Worm (Caenorhabditis elegans) whole organism, early embryonic: ENCODE data around the gene F13H10.1.

Experiments used
- ama-1 ChIP-seq: fragments of 150-350 bp; optimal IDR thresholded peaks from 2 replicates; lab custom pipeline; 2014
- ceh-36 ChIP-seq: sonication (generic microtip); optimal IDR thresholded peaks from 2 replicates; lab custom pipeline; 2016; ENCODE audit warnings: missing genetic modification characterization, inconsistent platforms, missing compliant biosample characterization
- hnd-1 ChIP-seq: sonication (generic microtip); optimal IDR thresholded peaks from 2 replicates; lab custom pipeline; 2016; ENCODE audit warnings: missing genetic modification characterization, missing compliant biosample characterization

DNA sequence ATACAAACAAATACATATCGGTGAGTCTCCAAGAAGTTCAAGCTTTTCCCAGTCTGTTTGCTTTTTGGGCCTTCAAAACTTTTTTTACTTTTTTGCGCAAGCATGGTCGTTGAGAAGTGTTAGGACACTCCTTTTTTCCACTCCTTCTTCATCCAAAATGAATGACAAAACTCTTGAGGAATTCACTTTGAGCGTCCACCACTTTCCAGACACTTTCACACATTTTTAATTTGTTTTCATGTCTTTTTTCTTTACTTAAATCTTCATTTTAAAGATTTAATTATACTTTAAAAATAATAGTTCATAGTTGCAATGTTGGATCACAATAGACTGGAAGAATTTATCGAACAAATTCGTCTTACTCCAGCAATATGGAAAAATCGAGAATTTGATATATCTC, at the start of gene F13H10.1:
- TF ChIP-seq ama-1 (lab: Kevin White, UChicago) (no peak), hnd-1 (tag; lab: Kevin White, UChicago) (no peak), ceh-36 (tag; lab: Kevin White, UChicago) (no peak)
